Fruit fly (Drosophila melanogaster) whole organism, prepupa: ENCODE data around the gene CG12481.

Source experiments
- Blimp-1 ChIP-seq: fragments of 200-800 bp; sonication (Bioruptor generic); optimal IDR thresholded peaks from 3 replicates; lab custom pipeline; 2017; ENCODE audit warnings: missing biosample characterization, missing genetic modification characterization, mild to moderate bottlenecking, moderate library complexity, missing genetic modification reagents
- CG10669 ChIP-seq: fragments of 200-800 bp; sonication (Bioruptor generic); optimal IDR thresholded peaks from 3 replicates; lab custom pipeline; 2018; ENCODE audit warnings: missing biosample characterization, mild to moderate bottlenecking, missing genetic modification characterization, moderate library complexity
- CG11294 ChIP-seq: fragments of 200-800 bp; sonication (Bioruptor generic); IDR thresholded peaks from 2 replicates; pipeline ENCODE4 v1.3.6; 2022; ENCODE audit warnings: missing biosample characterization, missing genetic modification characterization
- CG11762 ChIP-seq: fragments of 200-800 bp; sonication (Bioruptor generic); optimal IDR thresholded peaks from 3 replicates; lab custom pipeline; 2016; ENCODE audit warnings: missing biosample characterization, missing genetic modification characterization; ENCODE audit not compliant: insufficient read depth
- CG11902 ChIP-seq: fragments of 200-800 bp; sonication (Bioruptor generic); optimal IDR thresholded peaks from 3 replicates; lab custom pipeline; 2016; ENCODE audit warnings: missing biosample characterization, missing genetic modification characterization
- CG15336 ChIP-seq: fragments of 200-800 bp; sonication (Bioruptor generic); IDR thresholded peaks from 2 replicates; pipeline ENCODE4 v1.3.6; 2022; ENCODE audit warnings: missing biosample characterization, missing genetic modification characterization
- CG1621 ChIP-seq: fragments of 200-800 bp; sonication (Bioruptor generic); optimal IDR thresholded peaks from 3 replicates; lab custom pipeline; 2018; ENCODE audit warnings: missing biosample characterization, mild to moderate bottlenecking, missing genetic modification characterization
- CG16779 ChIP-seq: fragments of 200-800 bp; sonication (Bioruptor generic); optimal IDR thresholded peaks from 3 replicates; lab custom pipeline; 2017; ENCODE audit warnings: missing biosample characterization, mild to moderate bottlenecking, missing genetic modification characterization
- CG34406 ChIP-seq: fragments of 200-800 bp; sonication (Bioruptor generic); optimal IDR thresholded peaks from 3 replicates; lab custom pipeline; 2016; ENCODE audit warnings: missing biosample characterization, missing genetic modification characterization
- CG3919 ChIP-seq: fragments of 200-800 bp; sonication (Bioruptor generic); optimal IDR thresholded peaks from 3 replicates; lab custom pipeline; 2016; ENCODE audit warnings: missing biosample characterization, missing genetic modification characterization
- CG4318 ChIP-seq: fragments of 200-800 bp; sonication (Bioruptor generic); optimal IDR thresholded peaks from 3 replicates; lab custom pipeline; 2017; ENCODE audit warnings: missing biosample characterization, mild to moderate bottlenecking, missing genetic modification characterization
- CG6276 ChIP-seq: fragments of 200-800 bp; sonication (Bioruptor generic); optimal IDR thresholded peaks from 2 replicates; lab custom pipeline; 2017; ENCODE audit warnings: missing biosample characterization, mild to moderate bottlenecking, missing genetic modification characterization
- CG6792 ChIP-seq: fragments of 200-800 bp; sonication (Bioruptor generic); optimal IDR thresholded peaks from 3 replicates; lab custom pipeline; 2016; ENCODE audit warnings: missing biosample characterization, missing genetic modification characterization
- CG6854 ChIP-seq: fragments of 200-800 bp; sonication (Bioruptor generic); optimal IDR thresholded peaks from 2 replicates; lab custom pipeline; 2017; ENCODE audit warnings: missing biosample characterization, mild to moderate bottlenecking, missing genetic modification characterization
- CG7368 ChIP-seq: fragments of 200-800 bp; sonication (Bioruptor generic); optimal IDR thresholded peaks from 3 replicates; lab custom pipeline; 2016; ENCODE audit warnings: missing biosample characterization, missing genetic modification characterization
- CG8319 ChIP-seq: fragments of 200-800 bp; sonication (Bioruptor generic); optimal IDR thresholded peaks from 3 replicates; lab custom pipeline; 2016; ENCODE audit warnings: missing biosample characterization, missing genetic modification characterization
- Eip75B ChIP-seq: fragments of 200-800 bp; sonication (Bioruptor generic); optimal IDR thresholded peaks from 3 replicates; lab custom pipeline; 2016; ENCODE audit warnings: missing biosample characterization, missing genetic modification characterization
- Eip93F ChIP-seq: fragments of 200-800 bp; sonication (Bioruptor generic); optimal IDR thresholded peaks from 2 replicates; lab custom pipeline; 2016; ENCODE audit warnings: missing biosample characterization, mild to moderate bottlenecking, missing genetic modification characterization
- Gug ChIP-seq: fragments of 200-800 bp; sonication (Bioruptor generic); IDR thresholded peaks from 2 replicates; pipeline ENCODE4 v1.3.6; 2022; ENCODE audit warnings: missing biosample characterization, missing genetic modification characterization
- Hr38 ChIP-seq: sonication (Bioruptor generic); optimal IDR thresholded peaks from 2 replicates; lab custom pipeline; 2016; ENCODE audit warnings: missing biosample characterization, missing genetic modification characterization
- Hr4 ChIP-seq: fragments of 200-800 bp; sonication (Bioruptor generic); optimal IDR thresholded peaks from 3 replicates; lab custom pipeline; 2016; ENCODE audit warnings: missing biosample characterization, missing genetic modification characterization
- Met ChIP-seq: fragments of 200-800 bp; sonication (Bioruptor generic); optimal IDR thresholded peaks from 3 replicates; lab custom pipeline; 2016; ENCODE audit warnings: missing biosample characterization, missing genetic modification characterization
- OdsH ChIP-seq: fragments of 200-800 bp; sonication (Bioruptor generic); optimal IDR thresholded peaks from 3 replicates; lab custom pipeline; 2016; ENCODE audit warnings: missing biosample characterization, missing genetic modification characterization
- Smox ChIP-seq: fragments of 200-800 bp; sonication (Bioruptor generic); optimal IDR thresholded peaks from 3 replicates; lab custom pipeline; 2016; ENCODE audit warnings: missing biosample characterization, missing genetic modification characterization
- Sox14 ChIP-seq: fragments of 200-800 bp; sonication (Bioruptor generic); optimal IDR thresholded peaks from 3 replicates; lab custom pipeline; 2016; ENCODE audit warnings: missing biosample characterization, missing genetic modification characterization
- Sox15 ChIP-seq: fragments of 200-800 bp; sonication (Bioruptor generic); optimal IDR thresholded peaks from 3 replicates; lab custom pipeline; 2016; ENCODE audit warnings: missing biosample characterization, missing genetic modification characterization
- cyc ChIP-seq: fragments of 200-800 bp; sonication (Bioruptor generic); optimal IDR thresholded peaks from 3 replicates; lab custom pipeline; 2016; ENCODE audit warnings: missing biosample characterization, missing genetic modification characterization
- dsx ChIP-seq: fragments of 200-800 bp; optimal IDR thresholded peaks from 3 replicates; lab custom pipeline; 2019; ENCODE audit warnings: missing biosample characterization, mild to moderate bottlenecking, missing genetic modification characterization, moderate library complexity; ENCODE audit not compliant: poor library complexity, severe bottlenecking
- esn ChIP-seq: fragments of 200-800 bp; sonication (Bioruptor generic); optimal IDR thresholded peaks from 2 replicates; lab custom pipeline; 2016; ENCODE audit warnings: missing biosample characterization, mild to moderate bottlenecking, missing genetic modification characterization, moderate library complexity
- pdm3 ChIP-seq: fragments of 200-800 bp; sonication (Bioruptor generic); optimal IDR thresholded peaks from 3 replicates; lab custom pipeline; 2016; ENCODE audit warnings: missing biosample characterization, missing genetic modification characterization
- salr ChIP-seq, 2 experiments: fragments of 200-800 bp; sonication (Bioruptor generic); optimal IDR thresholded peaks; 3 replicates each; lab custom pipeline; 2016 to 2018; ENCODE audit warnings: missing biosample characterization in 2 of 2, missing genetic modification characterization in 2 of 2, mild to moderate bottlenecking in 1 of 2
- topi ChIP-seq: fragments of 200-800 bp; sonication (Bioruptor generic); optimal IDR thresholded peaks from 3 replicates; lab custom pipeline; 2016; ENCODE audit warnings: missing biosample characterization, missing genetic modification characterization
- vri ChIP-seq: fragments of 200-800 bp; sonication (Bioruptor generic); optimal IDR thresholded peaks from 3 replicates; lab custom pipeline; 2016; ENCODE audit warnings: missing biosample characterization, mild to moderate bottlenecking, missing genetic modification characterization

The CG12481 gene

DNA sequence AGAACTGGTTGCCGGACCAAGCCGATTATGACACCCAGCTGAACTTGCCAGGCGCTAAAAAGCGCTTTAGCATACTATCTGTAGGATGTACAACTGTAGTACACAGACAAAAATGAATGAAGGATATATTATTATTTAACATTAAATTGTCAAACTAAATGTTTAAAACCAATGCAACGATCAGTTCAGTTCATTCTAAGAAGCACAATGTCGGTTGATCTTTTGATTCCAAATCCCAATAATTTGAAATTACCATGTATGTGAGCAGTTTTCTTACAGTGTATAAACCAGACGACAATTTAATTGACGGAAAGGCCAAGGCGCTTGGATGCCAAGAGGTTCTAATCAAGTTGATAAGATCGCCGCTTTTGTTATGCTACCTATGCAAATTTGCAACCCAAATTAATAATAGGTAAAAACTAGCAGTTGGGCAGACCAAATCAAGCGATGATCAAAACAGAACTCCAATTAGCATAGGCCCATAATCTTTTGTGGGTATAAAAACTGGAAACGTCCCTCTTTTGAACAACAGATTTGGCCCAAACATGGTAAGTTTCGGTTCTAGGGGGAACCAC, 17.9 kb upstream of the CG12481 start, which contains the start of gene CG12480 (continued):
- no peak for TF ChIP-seq CG6854 (GFP tag; lab: Kevin White, UChicago)

- TF ChIP-seq Sox14 (GFP tag; lab: Kevin White, UChicago) (no peak), Sox15 (GFP tag; lab: Kevin White, UChicago) (no peak), CG8319 (GFP tag; lab: Kevin White, UChicago) (no peak), OdsH (GFP tag; lab: Kevin White, UChicago) (no peak), Met (no peak), Gug (GFP tag; lab: Robert Waterston, UW) (no peak), Hr4 (GFP tag; lab: Kevin White, UChicago) (no peak), CG6276 (GFP tag; lab: Kevin White, UChicago) (no peak)
- TF ChIP-seq, all 60 proteins: peak for 0
These were observed 14.5 kb upstream of the CG12481 start, which contains the start of gene betaNACtes1 for dm6 chrX:14172524-14172923. Gene betaNACtes1 (minus strand): TSS chrX:14172624.

dm6 chrX:14173654-14174053, 13.4 kb upstream of the CG12481 start:
- TF ChIP-seq Eip93F (GFP tag; lab: Kevin White, UChicago) (no peak), cyc (no peak), CG10669 (no peak), Hr38 (GFP tag; lab: Kevin White, UChicago) (no peak), CG16779 (tag; lab: Kevin White, UChicago) (no peak), CG4318 (GFP tag; lab: Kevin White, UChicago) (no peak), salr (GFP tag; optimal IDR thresholded peaks at IDR 0.05; lab: Kevin White, UChicago) (no peak), Blimp-1 (no peak), topi (no peak), esn (GFP tag; lab: Kevin White, UChicago) (no peak), CG1621 (no peak), Smox (no peak), CG6792 (no peak), Eip75B (GFP tag; lab: Kevin White, UChicago) (no peak)

dm6 chrX:14174456-14174855, 12.6 kb upstream of the CG12481 start, which contains the start of gene CG1368:
Gene CG1368 (plus strand): TSS chrX:14174756.
- TF ChIP-seq CG34406 (GFP tag; lab: Kevin White, UChicago) (no peak), salr (GFP tag; optimal IDR thresholded peaks at IDR 0.05; lab: Kevin White, UChicago) (no peak), CG11294 (no peak), CG3919 (no peak)
- TF ChIP-seq, all 60 proteins: peak for 0

- no peak for TF ChIP-seq pdm3
- TF ChIP-seq CG11902 (GFP tag; lab: Kevin White, UChicago): no peak
- TF ChIP-seq CG15336 (GFP tag; lab: Robert Waterston, UW): no peak
- TF ChIP-seq vri (GFP tag; lab: Kevin White, UChicago): no peak
- no peak for TF ChIP-seq CG11762
- TF ChIP-seq CG3919: no peak
- TF ChIP-seq CG7368 (GFP tag; lab: Kevin White, UChicago): no peak
- no peak for TF ChIP-seq Eip93F (GFP tag; lab: Kevin White, UChicago)
- TF ChIP-seq Hr4 (GFP tag; lab: Kevin White, UChicago): no peak
- TF ChIP-seq Smox: no peak
- TF ChIP-seq dsx (GFP tag; lab: Kevin White, UChicago): no peak
These were observed 11.4 kb upstream of the CG12481 start for dm6 chrX:14175663-14176062.
